Fruit fly (Drosophila melanogaster) whole organism, embryonic: ENCODE results near the gene CG11379.

Experiments
- CG11093 ChIP-seq: fragments of 200-800 bp; sonication (Bioruptor generic); IDR thresholded peaks from 3 replicates; pipeline ENCODE4 v1.3.6; 2022; ENCODE audit warnings: missing biosample characterization, missing genetic modification characterization
- CG6765 ChIP-seq: fragments of 200-800 bp; sonication (Bioruptor generic); optimal IDR thresholded peaks from 3 replicates; lab custom pipeline; 2017; ENCODE audit warnings: missing biosample characterization, mild to moderate bottlenecking, missing genetic modification characterization
- CG8478 ChIP-seq: fragments of >200 bp; optimal IDR thresholded peaks from 2 replicates; lab custom pipeline; 2018
- CG8765 ChIP-seq: fragments of 200-800 bp; sonication (Bioruptor generic); IDR thresholded peaks from 2 replicates; pipeline ENCODE4 v1.3.6; 2022; ENCODE audit warnings: missing biosample characterization, missing genetic modification characterization
- Hr39 ChIP-seq: fragments of >200 bp; optimal IDR thresholded peaks from 2 replicates; lab custom pipeline; 2017
- ac ChIP-seq: fragments of 200-800 bp; sonication (Bioruptor generic); optimal IDR thresholded peaks from 3 replicates; lab custom pipeline; 2017; ENCODE audit warnings: missing biosample characterization, mild to moderate bottlenecking, missing genetic modification characterization
- ase ChIP-seq: fragments of 200-800 bp; sonication (Bioruptor generic); IDR thresholded peaks from 3 replicates; pipeline ENCODE4 v1.3.6; 2022; ENCODE audit warnings: missing biosample characterization, missing genetic modification characterization
- cas ChIP-seq: fragments of 200-800 bp; sonication (Bioruptor generic); IDR thresholded peaks from 2 replicates; pipeline ENCODE4 v1.3.6; 2022; ENCODE audit warnings: missing biosample characterization, missing genetic modification characterization
- her ChIP-seq: fragments of 200-800 bp; sonication (Bioruptor generic); optimal IDR thresholded peaks from 2 replicates; lab custom pipeline; 2016; ENCODE audit warnings: missing biosample characterization, missing genetic modification characterization
- prd ChIP-seq, 3 experiments: fragments of >200 bp in 2 of 3; fragments of 200-800 bp in 1 of 3; sonication (Bioruptor generic) in 1 of 3; optimal IDR thresholded peaks in 2 of 3; IDR thresholded peaks in 1 of 3; 2 replicates in 2 of 3; 3 replicates in 1 of 3; pipeline versions ENCODE4 v1.3.6 to Lab custom; 2017 to 2022; ENCODE audit warnings: missing biosample characterization in 1 of 3, missing genetic modification characterization in 1 of 3
- psq ChIP-seq: fragments of 200-800 bp; sonication (Bioruptor generic); optimal IDR thresholded peaks from 2 replicates; lab custom pipeline; 2017; ENCODE audit warnings: missing biosample characterization, missing genetic modification characterization

- no peak for TF ChIP-seq Hr39 (lab: Kevin White, UChicago)
- no peak for TF ChIP-seq CG6765 (GFP tag; lab: Kevin White, UChicago)
- TF ChIP-seq psq (GFP tag; lab: Kevin White, UChicago) = no peak
- no peak for TF ChIP-seq cas
- TF ChIP-seq CG8765 (GFP tag; lab: Robert Waterston, UW) = no peak
- no peak for TF ChIP-seq CG8478 (lab: Kevin White, UChicago)
- no peak for TF ChIP-seq ase (GFP tag; lab: Robert Waterston, UW)
- TF ChIP-seq prd (optimal IDR thresholded peaks at IDR 0.05; lab: Kevin White, UChicago) = no peak
- TF ChIP-seq prd (GFP tag; IDR thresholded peaks at IDR 0.05; lab: Robert Waterston, UW) = no peak
- TF ChIP-seq ac = no peak
- no peak for TF ChIP-seq CG11093 (GFP tag; lab: Robert Waterston, UW)
- no peak for TF ChIP-seq her (GFP tag; lab: Kevin White, UChicago)
These were observed 45.0 kb upstream of the CG11379 start for dm6 chrX:1135006-1135376.
